Fruit fly (Drosophila melanogaster) whole organism, prepupa: Measurements from ENCODE around the gene CG34007.
A peak's percentile ranks its signal among the peaks of the same experiment; 100 is the strongest.
"Not testable (repeated sequence)": the region's sequence is repeated elsewhere in the genome, so short reads cannot be mapped to it uniquely, and the experiment has no call there.

Experiments
- Blimp-1 ChIP-seq: fragments of 200-800 bp; sonication (Bioruptor generic); optimal IDR thresholded peaks from 3 replicates; lab custom pipeline; 2017; ENCODE audit warnings: missing biosample characterization, missing genetic modification characterization, mild to moderate bottlenecking, moderate library complexity, missing genetic modification reagents
- CG11294 ChIP-seq: fragments of 200-800 bp; sonication (Bioruptor generic); IDR thresholded peaks from 2 replicates; pipeline ENCODE4 v1.3.6; 2022; ENCODE audit warnings: missing biosample characterization, missing genetic modification characterization
- CG11902 ChIP-seq: fragments of 200-800 bp; sonication (Bioruptor generic); optimal IDR thresholded peaks from 3 replicates; lab custom pipeline; 2016; ENCODE audit warnings: missing biosample characterization, missing genetic modification characterization
- CG15336 ChIP-seq: fragments of 200-800 bp; sonication (Bioruptor generic); IDR thresholded peaks from 2 replicates; pipeline ENCODE4 v1.3.6; 2022; ENCODE audit warnings: missing biosample characterization, missing genetic modification characterization
- CG1621 ChIP-seq: fragments of 200-800 bp; sonication (Bioruptor generic); optimal IDR thresholded peaks from 3 replicates; lab custom pipeline; 2018; ENCODE audit warnings: missing biosample characterization, mild to moderate bottlenecking, missing genetic modification characterization
- CG3032 ChIP-seq: fragments of 200-800 bp; optimal IDR thresholded peaks from 2 replicates; lab custom pipeline; 2019; ENCODE audit warnings: missing biosample characterization, mild to moderate bottlenecking, missing genetic modification characterization, moderate library complexity
- CG32006 ChIP-seq: fragments of 200-800 bp; sonication (Bioruptor generic); optimal IDR thresholded peaks from 3 replicates; lab custom pipeline; 2017; ENCODE audit warnings: missing biosample characterization, mild to moderate bottlenecking, missing genetic modification characterization
- CG3919 ChIP-seq: fragments of 200-800 bp; sonication (Bioruptor generic); optimal IDR thresholded peaks from 3 replicates; lab custom pipeline; 2016; ENCODE audit warnings: missing biosample characterization, missing genetic modification characterization
- CG6163 ChIP-seq: fragments of 200-800 bp; sonication (Bioruptor generic); IDR thresholded peaks from 3 replicates; pipeline ENCODE4 v1.3.6; 2022; ENCODE audit warnings: missing biosample characterization, missing genetic modification characterization
- CG6792 ChIP-seq: fragments of 200-800 bp; sonication (Bioruptor generic); optimal IDR thresholded peaks from 3 replicates; lab custom pipeline; 2016; ENCODE audit warnings: missing biosample characterization, missing genetic modification characterization
- CG6808 ChIP-seq: fragments of 200-800 bp; sonication (Bioruptor generic); optimal IDR thresholded peaks from 3 replicates; lab custom pipeline; 2017; ENCODE audit warnings: missing biosample characterization, missing genetic modification characterization, mild to moderate bottlenecking, moderate library complexity, missing genetic modification reagents
- CG8119 ChIP-seq: fragments of 200-800 bp; sonication (Bioruptor generic); IDR thresholded peaks from 3 replicates; pipeline ENCODE4 v1.3.6; 2022; ENCODE audit warnings: missing biosample characterization, missing genetic modification characterization
- CG8319 ChIP-seq: fragments of 200-800 bp; sonication (Bioruptor generic); optimal IDR thresholded peaks from 3 replicates; lab custom pipeline; 2016; ENCODE audit warnings: missing biosample characterization, missing genetic modification characterization
- CG8632 ChIP-seq: fragments of 200-800 bp; sonication (Bioruptor generic); optimal IDR thresholded peaks from 3 replicates; lab custom pipeline; 2016; ENCODE audit warnings: missing biosample characterization, missing genetic modification characterization
- CG9139 ChIP-seq: fragments of 200-800 bp; sonication (Bioruptor generic); optimal IDR thresholded peaks from 3 replicates; lab custom pipeline; 2017; ENCODE audit warnings: missing biosample characterization, mild to moderate bottlenecking, missing genetic modification characterization
- Eip75B ChIP-seq: fragments of 200-800 bp; sonication (Bioruptor generic); optimal IDR thresholded peaks from 3 replicates; lab custom pipeline; 2016; ENCODE audit warnings: missing biosample characterization, missing genetic modification characterization
- Eip93F ChIP-seq: fragments of 200-800 bp; sonication (Bioruptor generic); optimal IDR thresholded peaks from 2 replicates; lab custom pipeline; 2016; ENCODE audit warnings: missing biosample characterization, mild to moderate bottlenecking, missing genetic modification characterization
- Ets96B ChIP-seq: fragments of 200-800 bp; optimal IDR thresholded peaks from 2 replicates; lab custom pipeline; 2019; ENCODE audit warnings: missing biosample characterization, mild to moderate bottlenecking, missing genetic modification characterization, moderate library complexity
- Gug ChIP-seq: fragments of 200-800 bp; sonication (Bioruptor generic); IDR thresholded peaks from 2 replicates; pipeline ENCODE4 v1.3.6; 2022; ENCODE audit warnings: missing biosample characterization, missing genetic modification characterization
- Hr38 ChIP-seq: sonication (Bioruptor generic); optimal IDR thresholded peaks from 2 replicates; lab custom pipeline; 2016; ENCODE audit warnings: missing biosample characterization, missing genetic modification characterization
- Hr4 ChIP-seq: fragments of 200-800 bp; sonication (Bioruptor generic); optimal IDR thresholded peaks from 3 replicates; lab custom pipeline; 2016; ENCODE audit warnings: missing biosample characterization, missing genetic modification characterization
- Lpt ChIP-seq: fragments of 200-800 bp; sonication (Bioruptor generic); optimal IDR thresholded peaks from 3 replicates; lab custom pipeline; 2016; ENCODE audit warnings: missing biosample characterization, missing genetic modification characterization
- Met ChIP-seq: fragments of 200-800 bp; sonication (Bioruptor generic); optimal IDR thresholded peaks from 3 replicates; lab custom pipeline; 2016; ENCODE audit warnings: missing biosample characterization, missing genetic modification characterization
- OdsH ChIP-seq: fragments of 200-800 bp; sonication (Bioruptor generic); optimal IDR thresholded peaks from 3 replicates; lab custom pipeline; 2016; ENCODE audit warnings: missing biosample characterization, missing genetic modification characterization
- Smox ChIP-seq: fragments of 200-800 bp; sonication (Bioruptor generic); optimal IDR thresholded peaks from 3 replicates; lab custom pipeline; 2016; ENCODE audit warnings: missing biosample characterization, missing genetic modification characterization
- Sox102F ChIP-seq: fragments of 200-800 bp; sonication (Bioruptor generic); optimal IDR thresholded peaks from 2 replicates; lab custom pipeline; 2016; ENCODE audit warnings: missing biosample characterization, mild to moderate bottlenecking, missing genetic modification characterization
- Sox14 ChIP-seq: fragments of 200-800 bp; sonication (Bioruptor generic); optimal IDR thresholded peaks from 3 replicates; lab custom pipeline; 2016; ENCODE audit warnings: missing biosample characterization, missing genetic modification characterization
- achi ChIP-seq: fragments of 200-800 bp; sonication (Bioruptor generic); optimal IDR thresholded peaks from 3 replicates; lab custom pipeline; 2016; ENCODE audit warnings: missing biosample characterization, missing genetic modification characterization
- acj6 ChIP-seq: fragments of 200-800 bp; sonication (Bioruptor generic); optimal IDR thresholded peaks from 3 replicates; lab custom pipeline; 2016; ENCODE audit warnings: missing biosample characterization, missing genetic modification characterization
- cyc ChIP-seq: fragments of 200-800 bp; sonication (Bioruptor generic); optimal IDR thresholded peaks from 3 replicates; lab custom pipeline; 2016; ENCODE audit warnings: missing biosample characterization, missing genetic modification characterization
- esn ChIP-seq: fragments of 200-800 bp; sonication (Bioruptor generic); optimal IDR thresholded peaks from 2 replicates; lab custom pipeline; 2016; ENCODE audit warnings: missing biosample characterization, mild to moderate bottlenecking, missing genetic modification characterization, moderate library complexity
- fd59A ChIP-seq: fragments of 200-800 bp; sonication (Bioruptor generic); optimal IDR thresholded peaks from 2 replicates; lab custom pipeline; 2017; ENCODE audit warnings: missing biosample characterization, mild to moderate bottlenecking, missing genetic modification characterization, missing genetic modification reagents
- fd85E ChIP-seq: fragments of 200-800 bp; sonication (Bioruptor generic); optimal IDR thresholded peaks from 3 replicates; lab custom pipeline; 2016; ENCODE audit warnings: missing biosample characterization, missing genetic modification characterization
- fkh ChIP-seq: fragments of 200-800 bp; sonication (Bioruptor generic); optimal IDR thresholded peaks from 3 replicates; lab custom pipeline; 2017; ENCODE audit warnings: missing biosample characterization, mild to moderate bottlenecking, missing genetic modification characterization, moderate library complexity
- net ChIP-seq: fragments of 200-800 bp; sonication (Bioruptor generic); optimal IDR thresholded peaks from 3 replicates; lab custom pipeline; 2016; ENCODE audit warnings: missing biosample characterization, missing genetic modification characterization
- pdm3 ChIP-seq: fragments of 200-800 bp; sonication (Bioruptor generic); optimal IDR thresholded peaks from 3 replicates; lab custom pipeline; 2016; ENCODE audit warnings: missing biosample characterization, missing genetic modification characterization
- salr ChIP-seq, 2 experiments: fragments of 200-800 bp; sonication (Bioruptor generic); optimal IDR thresholded peaks; 3 replicates each; lab custom pipeline; 2016 to 2018; ENCODE audit warnings: missing biosample characterization in 2 of 2, missing genetic modification characterization in 2 of 2, mild to moderate bottlenecking in 1 of 2
- spab ChIP-seq: fragments of 200-800 bp; sonication (Bioruptor generic); optimal IDR thresholded peaks from 2 replicates; lab custom pipeline; 2017; ENCODE audit warnings: missing biosample characterization, mild to moderate bottlenecking, missing genetic modification characterization, missing genetic modification reagents
- ss ChIP-seq, 2 experiments: fragments of 200-800 bp; sonication (Bioruptor generic); optimal IDR thresholded peaks; 2 replicates in 1 of 2; 3 replicates in 1 of 2; lab custom pipeline; 2017 to 2018; ENCODE audit warnings: mild to moderate bottlenecking in 2 of 2, missing biosample characterization in 2 of 2, missing genetic modification characterization in 2 of 2, moderate library complexity in 1 of 2
- svp ChIP-seq: fragments of 200-800 bp; sonication (Bioruptor generic); peaks from one replicate; lab custom pipeline; 2016; ENCODE audit warnings: missing biosample characterization, missing genetic modification characterization
- topi ChIP-seq: fragments of 200-800 bp; sonication (Bioruptor generic); optimal IDR thresholded peaks from 3 replicates; lab custom pipeline; 2016; ENCODE audit warnings: missing biosample characterization, missing genetic modification characterization
- vri ChIP-seq: fragments of 200-800 bp; sonication (Bioruptor generic); optimal IDR thresholded peaks from 3 replicates; lab custom pipeline; 2016; ENCODE audit warnings: missing biosample characterization, mild to moderate bottlenecking, missing genetic modification characterization

CG34007 gene

DNA sequence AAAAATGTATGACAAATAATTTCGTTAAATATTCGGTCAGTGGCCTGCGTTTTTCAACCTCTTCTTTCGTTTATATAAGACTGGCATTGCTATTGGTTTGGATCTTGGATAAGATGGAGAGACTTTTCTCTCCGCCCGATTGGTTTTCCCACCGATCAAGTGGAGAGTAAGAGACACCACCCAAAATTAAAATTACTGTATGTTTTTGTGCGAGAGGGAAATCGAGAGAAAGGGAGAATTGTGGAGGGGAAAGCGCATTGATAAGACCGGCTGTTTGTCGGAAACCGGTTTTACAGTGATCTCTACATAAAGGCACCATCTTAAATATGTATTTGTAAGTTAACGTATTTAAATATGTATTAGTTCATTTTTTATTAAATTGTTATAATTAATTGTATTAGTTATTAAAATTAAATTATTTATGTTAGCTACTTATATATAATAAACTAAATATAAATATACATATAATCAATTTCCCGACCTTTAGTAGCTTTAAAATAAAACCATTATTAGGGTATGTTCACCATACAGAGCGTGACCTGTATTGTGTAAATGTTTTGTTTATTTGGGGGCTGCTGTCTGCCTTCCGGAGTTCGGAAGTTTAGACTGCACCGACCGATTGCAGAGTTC is at the start of gene CG34007 (continued):
- TF ChIP-seq CG3919 (GFP tag; lab: Kevin White, UChicago) (peak; percentile 5), fd59A (GFP tag; lab: Kevin White, UChicago) (no peak), CG8632 (peak; percentile 37), salr (GFP tag; optimal IDR thresholded peaks at IDR 0.05; lab: Kevin White, UChicago) (peak in 1 of 2 experiments; percentile 24), fd85E (GFP tag; lab: Kevin White, UChicago) (no peak), CG6163 (GFP tag; lab: Robert Waterston, UW) (0 out of 3 replicates have a peak, but pooled peaks have one; percentile 9), ss (GFP tag; optimal IDR thresholded peaks at IDR 0.05; lab: Kevin White, UChicago) (no peak), Smox (GFP tag; lab: Kevin White, UChicago) (no peak)

- not testable (repeated sequence) for TF ChIP-seq Lpt, CG11902, Smox (GFP tag; lab: Kevin White, UChicago)
Measured at dm6 chr2L:20449864-20450263, 45.0 kb upstream of the CG34007 start, which contains the start of the genes CG31683 and CG31687. Gene CG31683, minus strand, starts transcription at chr2L:20449964. Gene CG31687, plus strand, starts transcription at chr2L:20450225.

- TF ChIP-seq CG11294; Gug (GFP tag; lab: Robert Waterston, UW); Met (GFP tag; lab: Kevin White, UChicago): not testable (repeated sequence)
- TF ChIP-seq, all 60 proteins: peak for 0; not testable (repeated sequence) for 60
Measured at dm6 chr2L:20458975-20459374, 35.9 kb upstream of the CG34007 start, which contains the start of the genes CG18858 and Cdc23. Gene CG18858, minus strand, starts transcription at chr2L:20459075. Gene Cdc23, plus strand, starts transcription at chr2L:20459342.

- TF ChIP-seq OdsH (GFP tag; lab: Kevin White, UChicago) (peak; percentile 15), CG32006 (GFP tag; lab: Kevin White, UChicago) (no peak), cyc (GFP tag; lab: Kevin White, UChicago) (peak; percentile 45), spab (GFP tag; lab: Kevin White, UChicago) (peak; percentile 34), fkh (GFP tag; lab: Kevin White, UChicago) (no peak), Eip75B (GFP tag; lab: Kevin White, UChicago) (peak; percentile 29), topi (peak; percentile 32), Gug (GFP tag; lab: Robert Waterston, UW) (peak; percentile 54; the same call in 1 of the 2 replicates), Sox14 (GFP tag; lab: Kevin White, UChicago) (peak; percentile 23), Eip93F (GFP tag; lab: Kevin White, UChicago) (no peak), Blimp-1 (GFP tag; lab: Kevin White, UChicago) (no peak), CG8119 (GFP tag; lab: Robert Waterston, UW) (no peak), acj6 (peak; percentile 1), Hr38 (GFP tag; lab: Kevin White, UChicago) (no peak), CG11902 (GFP tag; lab: Kevin White, UChicago) (no peak), CG6163 (GFP tag; lab: Robert Waterston, UW) (peak; percentile 26; the same call in 2 of the 3 replicates), salr (GFP tag; optimal IDR thresholded peaks at IDR 0.05; lab: Kevin White, UChicago) (no peak), CG6808 (GFP tag; lab: Kevin White, UChicago) (peak; percentile 45), CG3032 (peak; percentile 66), CG15336 (GFP tag; lab: Robert Waterston, UW) (no peak), net (GFP tag; lab: Kevin White, UChicago) (no peak), Ets96B (tag; lab: Kevin White, UChicago) (peak; percentile 34), fd59A (GFP tag; lab: Kevin White, UChicago) (no peak), pdm3 (GFP tag; lab: Kevin White, UChicago) (no peak), svp (GFP tag; lab: Kevin White, UChicago) (peak; percentile 96), CG8319 (GFP tag; lab: Kevin White, UChicago) (peak; percentile 43), Hr4 (GFP tag; lab: Kevin White, UChicago) (no peak), CG6792 (GFP tag; lab: Kevin White, UChicago) (no peak), CG1621 (tag; lab: Kevin White, UChicago) (no peak), achi (GFP tag; lab: Kevin White, UChicago) (peak; percentile 10), Sox102F (no peak), vri (GFP tag; lab: Kevin White, UChicago) (peak; percentile 5), Met (GFP tag; lab: Kevin White, UChicago) (peak; percentile 3), CG3919 (GFP tag; lab: Kevin White, UChicago) (peak; percentile 59), CG9139 (GFP tag; lab: Kevin White, UChicago) (no peak), esn (GFP tag; lab: Kevin White, UChicago) (peak; percentile 52), ss (GFP tag; optimal IDR thresholded peaks at IDR 0.05; lab: Kevin White, UChicago) (no peak)
Measured at dm6 chr2L:20463316-20463856, 31.4 kb upstream of the CG34007 start, which contains the start of gene CG2493. Gene CG2493, minus strand, starts transcription at chr2L:20463444.
